Worm (Caenorhabditis elegans): ENCODE data around the gene ctns-1.

DNA sequence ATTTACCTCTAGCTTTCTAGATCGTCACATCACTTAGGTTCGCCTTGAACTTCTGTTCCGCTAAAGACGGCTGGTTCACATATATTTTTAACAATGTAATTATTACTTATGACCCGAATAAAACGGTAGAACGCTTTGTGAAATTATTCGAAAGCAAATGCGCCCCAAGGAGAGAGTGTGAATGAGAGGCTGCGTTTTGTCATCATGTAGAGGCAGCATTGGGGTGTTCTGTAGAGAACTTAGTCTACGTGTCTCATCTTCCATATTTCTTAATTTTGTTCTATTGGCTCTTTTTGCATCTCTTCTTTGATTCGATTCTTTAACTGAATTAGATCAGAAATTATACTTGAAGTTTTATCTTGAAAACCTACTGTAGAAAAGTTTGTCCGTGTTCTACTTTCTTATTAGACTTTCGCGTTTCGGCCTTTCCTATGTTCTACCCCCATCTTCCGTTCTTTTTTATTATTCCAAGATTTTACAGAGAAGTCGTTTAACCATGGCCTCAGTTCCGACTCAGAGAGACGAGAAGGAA lies 1.4 kb upstream of the ctns-1 start, which contains the start of gene cdc-48.2:
- no peak for TF ChIP-seq F13C5.2 (tag; optimal IDR thresholded peaks at IDR 0.05)
- no peak for TF ChIP-seq ama-1 (optimal IDR thresholded peaks at IDR 0.05)
- TF ChIP-seq hnd-1 (tag; optimal IDR thresholded peaks at IDR 0.05): no peak
- no peak for TF ChIP-seq tbx-37 (GFP tag; conservative IDR thresholded peaks at IDR 0.05)
- no peak for TF ChIP-seq sea-1 (GFP tag; conservative IDR thresholded peaks at IDR 0.05)
- no peak for TF ChIP-seq ceh-36 (tag; optimal IDR thresholded peaks at IDR 0.05)
- TF ChIP-seq hmbx-1 (tag; optimal IDR thresholded peaks at IDR 0.05): no peak
- no peak for TF ChIP-seq tbx-11 (GFP tag; IDR thresholded peaks at IDR 0.05)
- no peak for TF ChIP-seq flt-1 (GFP tag; IDR thresholded peaks at IDR 0.05)
- no peak for TF ChIP-seq tra-4 (tag; optimal IDR thresholded peaks at IDR 0.05)
- TF ChIP-seq B0310.2 (tag; optimal IDR thresholded peaks at IDR 0.05): no peak
- TF ChIP-seq scrt-1 (GFP tag; IDR thresholded peaks at IDR 0.05): no peak

All from whole organism, early embryonic.